Worm (Caenorhabditis elegans): Measurements from ENCODE around the gene chpf-1.

ce11 chrV:10185719-10186118 is 17.6 kb downstream of the chpf-1 start, which contains the start of gene ZK856.18:
- no peak for TF ChIP-seq flt-1 (GFP tag; IDR thresholded peaks at IDR 0.05)
- TF ChIP-seq ama-1 (optimal IDR thresholded peaks at IDR 0.05) = no peak
- TF ChIP-seq B0310.2 (tag; optimal IDR thresholded peaks at IDR 0.05) = no peak
- TF ChIP-seq aly-1 (tag; optimal IDR thresholded peaks at IDR 0.05) = no peak
- TF ChIP-seq pes-1 (GFP tag; IDR thresholded peaks at IDR 0.05) = no peak
- TF ChIP-seq tbx-11 (GFP tag; IDR thresholded peaks at IDR 0.05) = no peak
- no peak for TF ChIP-seq ceh-13 (GFP tag; optimal IDR thresholded peaks at IDR 0.05)

Measured in whole organism, early embryonic.